Worm (Caenorhabditis elegans) whole organism, midembryonic: Measurements from ENCODE around the gene str-143.

Source experiments
- T22C8.4 ChIP-seq: fragments of 200-800 bp; sonication (Bioruptor generic); IDR thresholded peaks from 2 replicates; pipeline ENCODE4 v1.3.6; 2022; ENCODE audit warnings: missing genetic modification characterization, missing compliant biosample characterization
- cog-1 ChIP-seq: sonication (generic microtip); optimal IDR thresholded peaks from 2 replicates; lab custom pipeline; 2016; ENCODE audit warnings: missing genetic modification characterization, missing compliant biosample characterization
- flt-1 ChIP-seq: fragments of 200-800 bp; sonication (Bioruptor generic); IDR thresholded peaks from 2 replicates; pipeline ENCODE4 v1.3.6; 2022; ENCODE audit warnings: missing genetic modification characterization, missing compliant biosample characterization
- klf-2 ChIP-seq: fragments of 200-800 bp; sonication (Bioruptor generic); conservative IDR thresholded peaks from 2 replicates; pipeline ENCODE4 v1.3.6; 2022; ENCODE audit warnings: missing genetic modification reagents, missing genetic modification characterization, missing compliant biosample characterization
- med-1 ChIP-seq: sonication (generic microtip); optimal IDR thresholded peaks from 2 replicates; lab custom pipeline; 2017; ENCODE audit warnings: missing genetic modification characterization, mild to moderate bottlenecking, missing compliant biosample characterization, antibody characterized with exemption, missing genetic modification reagents; ENCODE audit not compliant: insufficient read depth
- ref-1 ChIP-seq: fragments of 200-800 bp; sonication (Bioruptor generic); conservative IDR thresholded peaks from 2 replicates; pipeline ENCODE4 v1.3.6; 2022; ENCODE audit warnings: missing genetic modification reagents, missing genetic modification characterization, missing compliant biosample characterization
- tab-1 ChIP-seq: fragments of 200-800 bp; sonication (Bioruptor generic); IDR thresholded peaks from 2 replicates; pipeline ENCODE4 v1.3.6; 2022; ENCODE audit warnings: missing genetic modification characterization, missing compliant biosample characterization
- ztf-23 ChIP-seq: fragments of 200-800 bp; sonication (Bioruptor generic); IDR thresholded peaks from 2 replicates; pipeline ENCODE4 v1.3.6; 2022; ENCODE audit warnings: missing genetic modification reagents, missing genetic modification characterization, missing compliant biosample characterization
- ztf-29 ChIP-seq: fragments of 200-800 bp; sonication (Bioruptor generic); IDR thresholded peaks from 2 replicates; pipeline ENCODE4 v1.3.6; 2022; ENCODE audit warnings: missing genetic modification reagents, missing genetic modification characterization, missing compliant biosample characterization

The str-143 gene

DNA sequence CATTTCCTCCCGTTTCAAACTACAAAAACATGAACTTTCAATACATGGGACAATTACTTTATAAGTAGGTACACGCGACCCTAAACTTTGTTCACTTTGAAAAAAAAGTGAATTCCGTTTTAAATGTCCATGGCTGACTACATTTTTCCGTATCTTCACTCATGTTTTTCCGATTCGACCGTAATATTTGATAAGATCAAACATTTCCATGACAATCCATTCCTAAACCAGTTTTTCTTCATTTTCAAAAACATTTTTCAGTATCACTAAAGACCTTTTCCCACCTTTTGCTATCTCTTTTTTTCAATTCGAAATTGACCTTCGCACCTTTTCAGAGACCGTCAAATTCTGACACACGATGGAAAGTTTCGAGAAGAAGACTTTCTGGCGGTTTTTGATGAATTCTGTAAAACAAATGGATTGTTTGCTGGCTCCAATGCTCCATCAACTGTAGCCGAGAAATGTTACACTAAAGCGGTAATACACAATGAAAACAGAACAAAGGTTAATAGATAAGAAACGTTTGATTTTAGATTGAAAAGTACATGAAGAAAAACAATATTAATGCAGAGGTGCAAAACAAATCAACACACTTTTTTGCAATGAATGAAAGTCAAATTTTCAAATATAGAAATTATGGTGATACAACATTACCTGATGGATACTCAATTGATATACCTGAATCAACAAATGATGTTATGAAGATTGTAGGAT lies 42.0 kb downstream of the str-143 start:
- TF ChIP-seq cog-1: no peak
- no peak for TF ChIP-seq T22C8.4
- no peak for TF ChIP-seq ztf-23 (GFP tag; lab: Robert Waterston, UW)
- TF ChIP-seq tab-1 (GFP tag; lab: Robert Waterston, UW): no peak
- no peak for TF ChIP-seq ref-1 (GFP tag; lab: Robert Waterston, UW)
- no peak for TF ChIP-seq flt-1 (GFP tag; lab: Robert Waterston, UW)
- no peak for TF ChIP-seq med-1
- no peak for TF ChIP-seq ztf-29 (GFP tag; lab: Robert Waterston, UW)
- no peak for TF ChIP-seq klf-2 (GFP tag; lab: Robert Waterston, UW)

DNA sequence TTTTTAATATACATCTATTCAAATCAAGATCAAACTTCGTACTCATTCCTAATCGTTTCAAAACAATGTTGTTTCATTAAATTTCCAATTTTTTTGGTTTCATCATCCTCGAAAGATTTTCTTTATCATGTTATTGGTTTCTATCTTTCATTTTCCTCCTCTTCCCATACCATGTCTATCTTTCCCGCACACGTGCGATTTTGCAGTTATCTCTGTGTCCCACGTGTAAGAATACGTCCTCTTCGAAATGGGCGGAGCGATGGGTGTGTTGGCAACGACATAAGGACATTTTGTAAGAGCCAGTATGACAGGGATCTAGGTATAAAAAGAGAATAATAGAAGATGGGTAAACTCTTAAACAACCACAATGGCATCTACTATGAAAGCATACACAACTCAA lies 43.2 kb downstream of the str-143 start, which contains the start of gene F43H9.4:
Gene F43H9.4 (plus strand): TSS at position 366 of the 400 bp plus-strand sequence.
- no peak for TF ChIP-seq cog-1
- TF ChIP-seq klf-2 (GFP tag; lab: Robert Waterston, UW): no peak
- TF ChIP-seq ztf-29 (GFP tag; lab: Robert Waterston, UW): no peak
- no peak for TF ChIP-seq tab-1 (GFP tag; lab: Robert Waterston, UW)
- no peak for TF ChIP-seq ztf-23 (GFP tag; lab: Robert Waterston, UW)
- TF ChIP-seq flt-1 (GFP tag; lab: Robert Waterston, UW): no peak
- TF ChIP-seq T22C8.4: no peak
- TF ChIP-seq ref-1 (GFP tag; lab: Robert Waterston, UW): no peak
- TF ChIP-seq med-1: no peak

DNA sequence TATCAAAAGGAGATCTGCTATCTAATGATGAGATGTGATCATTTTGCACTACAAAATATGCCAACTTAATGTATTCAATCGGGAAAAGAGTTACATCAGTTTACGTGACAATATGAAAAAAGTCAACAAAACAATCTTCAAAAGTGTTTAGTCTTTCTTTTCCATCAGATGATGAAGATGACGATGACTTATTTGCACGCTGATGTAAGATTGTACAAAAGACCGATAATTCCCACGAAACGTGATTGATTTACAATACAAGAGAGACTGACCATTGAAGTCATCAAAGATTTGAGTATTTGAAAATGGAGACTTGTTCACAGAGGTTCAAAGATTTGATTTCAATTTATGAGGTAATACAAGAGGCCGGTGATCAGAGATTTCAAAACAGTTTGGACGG lies 44.3 kb downstream of the str-143 start:
- TF ChIP-seq cog-1 (no peak), tab-1 (GFP tag; lab: Robert Waterston, UW) (no peak), ztf-29 (GFP tag; lab: Robert Waterston, UW) (no peak), flt-1 (GFP tag; lab: Robert Waterston, UW) (no peak), klf-2 (GFP tag; lab: Robert Waterston, UW) (no peak), ref-1 (GFP tag; lab: Robert Waterston, UW) (no peak), ztf-23 (GFP tag; lab: Robert Waterston, UW) (no peak), med-1 (no peak), T22C8.4 (no peak)

DNA sequence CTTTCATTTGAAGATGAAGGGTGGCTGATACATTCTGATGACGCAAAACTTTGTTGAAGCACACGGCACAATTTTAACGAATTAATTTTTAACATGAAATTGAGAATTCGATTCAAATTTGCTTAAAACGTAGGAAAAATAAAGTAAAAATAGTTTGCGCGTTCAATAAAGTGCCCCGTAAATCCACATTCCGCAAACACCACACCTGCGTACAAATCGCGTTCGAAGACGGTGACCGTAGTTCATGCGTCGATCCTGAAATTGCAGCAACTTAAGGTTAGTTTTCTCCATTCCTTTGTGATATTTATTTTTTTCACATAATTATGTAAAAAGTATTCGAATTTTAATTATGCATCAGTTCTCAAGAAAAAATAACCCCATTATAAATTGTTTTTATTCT lies 44.8 kb downstream of the str-143 start, which contains the start of gene F43H9.3:
Gene F43H9.3 (minus strand): TSS at position 189 of the 400 bp plus-strand sequence.
- TF ChIP-seq tab-1 (GFP tag; lab: Robert Waterston, UW) (no peak), ref-1 (GFP tag; lab: Robert Waterston, UW) (no peak), klf-2 (GFP tag; lab: Robert Waterston, UW) (no peak), flt-1 (GFP tag; lab: Robert Waterston, UW) (no peak), ztf-29 (GFP tag; lab: Robert Waterston, UW) (no peak), ztf-23 (GFP tag; lab: Robert Waterston, UW) (no peak), cog-1 (no peak), med-1 (no peak)

DNA sequence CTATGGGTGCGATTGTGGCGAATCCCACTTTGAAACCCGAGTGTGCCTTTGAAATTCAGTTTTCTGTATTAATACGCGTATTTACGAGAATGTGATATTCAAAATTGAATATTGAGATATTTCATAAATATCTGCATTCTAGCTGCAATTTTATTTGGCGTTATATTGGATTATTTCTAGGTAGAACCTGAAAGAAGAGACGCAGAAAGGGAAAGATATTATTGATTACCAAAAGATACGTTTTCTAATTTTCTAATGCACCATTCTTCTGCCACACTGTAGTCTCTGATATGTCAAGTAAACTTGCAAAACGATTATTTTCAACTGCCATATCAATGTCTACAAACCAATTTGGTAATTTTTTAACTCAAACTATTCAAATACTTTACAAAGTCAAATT lies 47.5 kb downstream of the str-143 start, which contains the start of gene ech-3:
Gene ech-3 (plus strand): TSS at position 178 of the 400 bp plus-strand sequence.
- TF ChIP-seq klf-2 (GFP tag; lab: Robert Waterston, UW): no peak
- no peak for TF ChIP-seq ref-1 (GFP tag; lab: Robert Waterston, UW)
- TF ChIP-seq ztf-23 (GFP tag; lab: Robert Waterston, UW): no peak

DNA sequence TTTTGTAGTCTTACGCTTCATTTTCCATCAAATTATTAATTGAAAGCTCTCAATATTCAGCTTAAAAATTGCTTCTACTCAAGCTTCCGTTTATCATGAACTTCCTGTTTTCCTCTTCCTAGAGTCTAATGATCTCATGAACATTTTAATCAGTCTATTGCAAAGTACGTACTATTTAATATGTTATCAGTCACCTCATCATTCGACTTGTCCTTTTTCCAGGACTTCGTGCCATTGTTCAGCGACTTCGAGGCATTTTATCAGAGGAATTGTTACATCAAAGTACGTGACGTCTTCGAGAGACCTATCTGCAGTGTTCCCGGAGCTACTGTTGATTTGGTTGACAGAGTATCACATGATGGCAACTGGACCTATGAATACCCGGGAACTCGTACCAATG lies 49.8 kb downstream of the str-143 start:
- TF ChIP-seq ref-1 (GFP tag; lab: Robert Waterston, UW): no peak
- TF ChIP-seq klf-2 (GFP tag; lab: Robert Waterston, UW): no peak
- no peak for TF ChIP-seq cog-1
- no peak for TF ChIP-seq T22C8.4
- TF ChIP-seq ztf-23 (GFP tag; lab: Robert Waterston, UW): no peak
- TF ChIP-seq med-1: no peak
- TF ChIP-seq flt-1 (GFP tag; lab: Robert Waterston, UW): no peak
- TF ChIP-seq ztf-29 (GFP tag; lab: Robert Waterston, UW): no peak
- no peak for TF ChIP-seq tab-1 (GFP tag; lab: Robert Waterston, UW)

DNA sequence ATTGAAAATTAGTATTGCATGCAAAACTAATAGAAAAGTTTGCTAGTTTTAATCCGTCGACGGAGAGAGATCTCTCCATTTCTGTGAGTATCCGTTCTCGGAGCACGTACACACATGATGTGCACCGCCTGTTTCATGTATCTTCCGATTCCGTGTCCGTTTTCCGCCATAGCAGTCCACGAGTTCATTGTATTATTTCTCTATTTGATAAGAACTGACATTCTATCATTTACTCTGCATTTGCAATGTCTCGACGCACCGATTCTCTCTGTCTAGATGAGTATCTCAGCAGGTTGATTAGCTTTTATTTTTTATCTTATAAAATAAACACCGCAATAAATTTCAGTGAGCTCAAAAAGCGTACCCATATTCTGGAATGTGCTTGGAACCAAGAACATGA lies 50.6 kb downstream of the str-143 start:
- TF ChIP-seq flt-1 (GFP tag; lab: Robert Waterston, UW) (no peak), ztf-29 (GFP tag; lab: Robert Waterston, UW) (no peak), med-1 (no peak), cog-1 (no peak), ztf-23 (GFP tag; lab: Robert Waterston, UW) (no peak), tab-1 (GFP tag; lab: Robert Waterston, UW) (no peak), T22C8.4 (no peak), ref-1 (GFP tag; lab: Robert Waterston, UW) (no peak), klf-2 (GFP tag; lab: Robert Waterston, UW) (no peak)
